Worm (Caenorhabditis elegans): ENCODE measurements around the gene W03C9.8.

ce11 chrII:11971009-11971636 is 22.6 kb downstream of the W03C9.8 start:
- TF ChIP-seq sup-37 (GFP tag; optimal IDR thresholded peaks at IDR 0.05) (no peak), lin-39 (tag; optimal IDR thresholded peaks at IDR 0.05) (no peak), mdl-1 (tag; optimal IDR thresholded peaks at IDR 0.05) (no peak), xbp-1 (tag; optimal IDR thresholded peaks at IDR 0.05) (no peak), nhr-12 (tag; optimal IDR thresholded peaks at IDR 0.05) (no peak), nhr-76 (tag; optimal IDR thresholded peaks at IDR 0.05) (no peak), sox-4 (tag; optimal IDR thresholded peaks at IDR 0.05) (no peak), ces-1 (GFP tag; optimal IDR thresholded peaks at IDR 0.05) (no peak), rnt-1 (tag; optimal IDR thresholded peaks at IDR 0.05) (no peak)

Data from whole organism, L1 larva.